Worm (Caenorhabditis elegans) whole organism, L1 larva: ENCODE measurements around the gene algn-8.

Source experiments
- C04F5.9 ChIP-seq: sonication (generic microtip); optimal IDR thresholded peaks from 2 replicates; lab custom pipeline; 2016; ENCODE audit warnings: missing genetic modification characterization, missing compliant biosample characterization
- elt-3 ChIP-seq, 6 experiments: fragments of 150-350 bp in 1 of 6; sonication (generic microtip); optimal IDR thresholded peaks; 2 replicates each; lab custom pipeline; 2017 to 2018; ENCODE audit warnings: missing biosample characterization in 6 of 6, missing genetic modification characterization in 6 of 6, inconsistent platforms in 1 of 6
- hpl-2 ChIP-seq: fragments of 150-350 bp; optimal IDR thresholded peaks from 2 replicates; lab custom pipeline; 2014; ENCODE audit warnings: missing biosample characterization, missing genetic modification reagents, missing genetic modification characterization
- mdl-1 ChIP-seq, 2 experiments: fragments of 150-350 bp; optimal IDR thresholded peaks; 2 replicates each; lab custom pipeline; 2014 to 2017; ENCODE audit warnings: missing biosample characterization in 2 of 2, missing genetic modification characterization in 2 of 2, inconsistent platforms in 1 of 2
- pax-3 ChIP-seq: fragments of 200-800 bp; sonication (Bioruptor generic); optimal IDR thresholded peaks from 2 replicates; lab custom pipeline; 2018; ENCODE audit warnings: mild to moderate bottlenecking, missing genetic modification characterization, moderate library complexity, missing compliant biosample characterization
- tlp-1 ChIP-seq: fragments of 150-350 bp; optimal IDR thresholded peaks from 2 replicates; lab custom pipeline; 2014; ENCODE audit warnings: missing biosample characterization, missing genetic modification characterization

DNA sequence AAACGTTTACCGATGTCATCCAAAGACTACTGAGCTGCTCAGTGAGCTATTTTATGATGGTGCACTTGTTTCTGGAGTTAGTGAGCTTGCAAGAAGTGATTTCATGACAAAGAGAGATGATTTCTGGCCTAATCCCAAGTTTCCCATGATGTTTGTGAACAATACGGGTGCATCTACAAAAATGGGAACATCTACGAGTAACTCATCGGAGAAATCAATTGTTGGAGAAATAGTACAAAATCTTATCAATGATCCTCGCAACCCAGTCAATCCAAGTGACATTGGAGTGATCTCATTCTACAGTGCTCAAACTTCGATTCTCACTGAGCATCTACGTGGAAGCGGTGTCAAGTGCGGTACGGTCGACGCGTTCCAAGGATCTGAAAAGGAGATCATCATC lies 42.2 kb upstream of the algn-8 start:
- TF ChIP-seq elt-3 (tag; optimal IDR thresholded peaks at IDR 0.05; lab: Kevin White, UChicago) = no peak
- TF ChIP-seq C04F5.9 (tag; lab: Kevin White, UChicago) = no peak
- no peak for TF ChIP-seq pax-3 (tag; lab: Kevin White, UChicago)
- no peak for TF ChIP-seq tlp-1
- no peak for TF ChIP-seq hpl-2 (GFP tag; lab: Kevin White, UChicago)
- no peak for TF ChIP-seq mdl-1 (tag; optimal IDR thresholded peaks at IDR 0.05; lab: Kevin White, UChicago)
